Fruit fly (Drosophila melanogaster) whole organism, embryonic: Measurements from ENCODE around the gene Gclc.
A peak's percentile ranks its signal among the peaks of the same experiment; 100 is the strongest.

Experiments used
- Abd-B ChIP-seq: fragments of 200-800 bp; sonication (Bioruptor generic); optimal IDR thresholded peaks from 2 replicates; lab custom pipeline; 2018; ENCODE audit warnings: missing biosample characterization, mild to moderate bottlenecking, missing genetic modification characterization, moderate library complexity
- Asciz ChIP-seq: fragments of 200-800 bp; sonication (Bioruptor generic); optimal IDR thresholded peaks from 2 replicates; lab custom pipeline; 2017; ENCODE audit warnings: missing biosample characterization, mild to moderate bottlenecking, missing genetic modification characterization, missing genetic modification reagents
- B-H2 ChIP-seq: fragments of 200-800 bp; sonication (Bioruptor generic); optimal IDR thresholded peaks from 2 replicates; lab custom pipeline; 2018; ENCODE audit warnings: missing biosample characterization, mild to moderate bottlenecking, missing genetic modification characterization
- CG10267 ChIP-seq: fragments of 200-800 bp; sonication (Bioruptor generic); optimal IDR thresholded peaks from 2 replicates; lab custom pipeline; 2018; ENCODE audit warnings: missing biosample characterization, mild to moderate bottlenecking, missing genetic modification characterization, moderate library complexity
- CG10462 ChIP-seq: fragments of 200-800 bp; sonication (Bioruptor generic); optimal IDR thresholded peaks from 2 replicates; lab custom pipeline; 2016; ENCODE audit warnings: missing biosample characterization, missing genetic modification characterization
- CG10565 ChIP-seq: fragments of 200-800 bp; sonication (Bioruptor generic); optimal IDR thresholded peaks from 3 replicates; lab custom pipeline; 2016; ENCODE audit warnings: missing biosample characterization, mild to moderate bottlenecking, missing genetic modification characterization
- CG10654 ChIP-seq: fragments of 200-800 bp; sonication (Bioruptor generic); optimal IDR thresholded peaks from 2 replicates; lab custom pipeline; 2016; ENCODE audit warnings: missing biosample characterization, missing genetic modification characterization
- CG10979 ChIP-seq: fragments of 200-800 bp; sonication (Bioruptor generic); optimal IDR thresholded peaks from 2 replicates; lab custom pipeline; 2018; ENCODE audit warnings: missing biosample characterization, mild to moderate bottlenecking, missing genetic modification characterization, moderate library complexity
- CG11247 ChIP-seq: fragments of 200-800 bp; sonication (Bioruptor generic); IDR thresholded peaks from 2 replicates; pipeline ENCODE4 v1.3.6; 2022; ENCODE audit warnings: missing biosample characterization, missing genetic modification characterization
- CG12769 ChIP-seq: fragments of 200-800 bp; sonication (Bioruptor generic); optimal IDR thresholded peaks from 2 replicates; lab custom pipeline; 2019; ENCODE audit warnings: missing biosample characterization, mild to moderate bottlenecking, missing genetic modification characterization, moderate library complexity
- CG13287 ChIP-seq: fragments of 200-800 bp; sonication (Bioruptor generic); IDR thresholded peaks from 2 replicates; pipeline ENCODE4 v1.3.6; 2022; ENCODE audit warnings: missing biosample characterization, missing genetic modification characterization; ENCODE audit not compliant: partially characterized antibody
- CG14860 ChIP-seq: fragments of 200-800 bp; sonication (Bioruptor generic); IDR thresholded peaks from 3 replicates; pipeline ENCODE4 v1.3.6; 2022; ENCODE audit warnings: missing biosample characterization, missing genetic modification characterization; ENCODE audit not compliant: partially characterized antibody
- CG1602 ChIP-seq: fragments of 200-800 bp; sonication (Bioruptor generic); optimal IDR thresholded peaks from 3 replicates; lab custom pipeline; 2016; ENCODE audit warnings: missing biosample characterization, missing genetic modification characterization
- CG17385 ChIP-seq: fragments of 200-800 bp; sonication (Bioruptor generic); optimal IDR thresholded peaks from 3 replicates; lab custom pipeline; 2018; ENCODE audit warnings: missing biosample characterization, mild to moderate bottlenecking, missing genetic modification characterization
- CG17912 ChIP-seq: fragments of 200-800 bp; sonication (Bioruptor generic); optimal IDR thresholded peaks from 2 replicates; lab custom pipeline; 2018; ENCODE audit warnings: missing biosample characterization, mild to moderate bottlenecking, missing genetic modification characterization
- CG2875 ChIP-seq: fragments of 200-800 bp; sonication (Bioruptor generic); optimal IDR thresholded peaks from 2 replicates; lab custom pipeline; 2017; ENCODE audit warnings: missing biosample characterization, mild to moderate bottlenecking, missing genetic modification characterization, missing genetic modification reagents
- CG31388 ChIP-seq: fragments of 200-800 bp; sonication (Bioruptor generic); optimal IDR thresholded peaks from 2 replicates; lab custom pipeline; 2016; ENCODE audit warnings: missing biosample characterization, missing genetic modification characterization
- CG33213 ChIP-seq: fragments of 200-800 bp; sonication (Bioruptor generic); optimal IDR thresholded peaks from 3 replicates; lab custom pipeline; 2016; ENCODE audit warnings: missing biosample characterization, missing genetic modification characterization
- CG34224 ChIP-seq: fragments of 200-800 bp; sonication (Bioruptor generic); IDR thresholded peaks from 3 replicates; pipeline ENCODE4 v1.3.6; 2022; ENCODE audit warnings: missing biosample characterization, missing genetic modification characterization; ENCODE audit not compliant: partially characterized antibody
- CG34422 ChIP-seq: fragments of 200-800 bp; sonication (Bioruptor generic); IDR thresholded peaks from 3 replicates; pipeline ENCODE4 v1.3.6; 2022; ENCODE audit warnings: missing biosample characterization, missing genetic modification characterization
- CG4424 ChIP-seq: fragments of 200-800 bp; sonication (Bioruptor generic); optimal IDR thresholded peaks from 3 replicates; lab custom pipeline; 2016; ENCODE audit warnings: missing biosample characterization, missing genetic modification characterization
- CG7745 ChIP-seq: fragments of 200-800 bp; sonication (Bioruptor generic); optimal IDR thresholded peaks from 2 replicates; lab custom pipeline; 2018; ENCODE audit warnings: missing biosample characterization, mild to moderate bottlenecking, missing genetic modification characterization, moderate library complexity
- D19B ChIP-seq: fragments of 200-800 bp; sonication (Bioruptor generic); optimal IDR thresholded peaks from 2 replicates; lab custom pipeline; 2017; ENCODE audit warnings: missing biosample characterization, mild to moderate bottlenecking, missing genetic modification characterization
- Dip2 ChIP-seq: fragments of 200-800 bp; sonication (Bioruptor generic); IDR thresholded peaks from 2 replicates; pipeline ENCODE4 v1.3.6; 2022; ENCODE audit warnings: missing biosample characterization, missing genetic modification characterization
- Drgx ChIP-seq: fragments of 200-800 bp; sonication (Bioruptor generic); IDR thresholded peaks from 2 replicates; pipeline ENCODE4 v1.3.6; 2022; ENCODE audit warnings: missing biosample characterization, missing genetic modification characterization
- Fer3 ChIP-seq: fragments of 200-800 bp; sonication (Bioruptor generic); optimal IDR thresholded peaks from 2 replicates; lab custom pipeline; 2018; ENCODE audit warnings: missing biosample characterization, mild to moderate bottlenecking, missing genetic modification characterization, moderate library complexity
- Mrtf ChIP-seq: fragments of 200-800 bp; sonication (Bioruptor generic); IDR thresholded peaks from 3 replicates; pipeline ENCODE4 v1.3.6; 2022; ENCODE audit warnings: missing biosample characterization, missing genetic modification characterization
- Nf-YC ChIP-seq: fragments of 200-800 bp; optimal IDR thresholded peaks from 3 replicates; lab custom pipeline; 2019; ENCODE audit warnings: missing biosample characterization, mild to moderate bottlenecking, missing genetic modification characterization, moderate library complexity
- aop ChIP-seq: fragments of 200-800 bp; sonication (Bioruptor generic); IDR thresholded peaks from 2 replicates; pipeline ENCODE4 v1.3.6; 2022; ENCODE audit warnings: missing biosample characterization, missing genetic modification characterization
- bsh ChIP-seq, 2 experiments: fragments of 200-800 bp; sonication (Bioruptor generic); optimal IDR thresholded peaks; 2 replicates each; lab custom pipeline; 2017 to 2018; ENCODE audit warnings: mild to moderate bottlenecking in 2 of 2, missing biosample characterization in 2 of 2, missing genetic modification characterization in 2 of 2, moderate library complexity in 1 of 2
- dmrt99B ChIP-seq: fragments of 200-800 bp; sonication (Bioruptor generic); optimal IDR thresholded peaks from 2 replicates; lab custom pipeline; 2018; ENCODE audit warnings: missing biosample characterization, mild to moderate bottlenecking, missing genetic modification characterization, moderate library complexity
- eyg ChIP-seq: fragments of 200-800 bp; sonication (Bioruptor generic); optimal IDR thresholded peaks from 3 replicates; lab custom pipeline; 2016; ENCODE audit warnings: missing biosample characterization, missing genetic modification characterization
- fd3F ChIP-seq: fragments of 200-800 bp; sonication (Bioruptor generic); optimal IDR thresholded peaks from 2 replicates; lab custom pipeline; 2018; ENCODE audit warnings: missing biosample characterization, mild to moderate bottlenecking, missing genetic modification characterization, moderate library complexity
- gce ChIP-seq: fragments of 200-800 bp; sonication (Bioruptor generic); IDR thresholded peaks from 3 replicates; pipeline ENCODE4 v1.3.6; 2022; ENCODE audit warnings: missing biosample characterization, missing genetic modification characterization
- gcm2 ChIP-seq: fragments of 200-800 bp; sonication (Bioruptor generic); optimal IDR thresholded peaks from 2 replicates; lab custom pipeline; 2016; ENCODE audit warnings: missing biosample characterization, missing genetic modification characterization
- mam ChIP-seq: fragments of 200-800 bp; sonication (Bioruptor generic); optimal IDR thresholded peaks from 3 replicates; lab custom pipeline; 2016; ENCODE audit warnings: missing biosample characterization, missing genetic modification characterization
- pb ChIP-seq: fragments of 200-800 bp; sonication (Bioruptor generic); optimal IDR thresholded peaks from 3 replicates; lab custom pipeline; 2016; ENCODE audit warnings: missing biosample characterization, missing genetic modification characterization
- pita ChIP-seq: fragments of 200-800 bp; sonication (Bioruptor generic); optimal IDR thresholded peaks from 2 replicates; lab custom pipeline; 2017; ENCODE audit warnings: missing biosample characterization, mild to moderate bottlenecking, missing genetic modification characterization
- pnt ChIP-seq: fragments of 200-800 bp; sonication (Bioruptor generic); optimal IDR thresholded peaks from 3 replicates; lab custom pipeline; 2016; ENCODE audit warnings: missing biosample characterization, missing genetic modification characterization
- ro ChIP-seq: fragments of 200-800 bp; sonication (Bioruptor generic); IDR thresholded peaks from 2 replicates; pipeline ENCODE4 v1.3.6; 2022; ENCODE audit warnings: missing biosample characterization, missing genetic modification characterization
- so ChIP-seq: fragments of 200-800 bp; sonication (Bioruptor generic); IDR thresholded peaks from 3 replicates; pipeline ENCODE4 v1.3.6; 2022; ENCODE audit warnings: missing biosample characterization, missing genetic modification characterization
- sob ChIP-seq: fragments of 200-800 bp; sonication (Bioruptor generic); IDR thresholded peaks from 2 replicates; pipeline ENCODE4 v1.3.6; 2022; ENCODE audit warnings: missing biosample characterization, missing genetic modification characterization
- sr ChIP-seq: fragments of 200-800 bp; sonication (Bioruptor generic); IDR thresholded peaks from 3 replicates; pipeline ENCODE4 v1.3.6; 2022; ENCODE audit warnings: missing biosample characterization, missing genetic modification characterization
- tll ChIP-seq, 2 experiments: fragments of 200-800 bp in 1 of 2; fragments of >200 bp in 1 of 2; sonication (Bioruptor generic) in 1 of 2; optimal IDR thresholded peaks; 2 replicates each; lab custom pipeline; 2017 to 2019; ENCODE audit warnings: missing biosample characterization in 2 of 2, missing genetic modification characterization in 2 of 2, mild to moderate bottlenecking in 1 of 2, moderate library complexity in 1 of 2
- tna ChIP-seq: fragments of 200-800 bp; sonication (Bioruptor generic); IDR thresholded peaks from 2 replicates; pipeline ENCODE4 v1.3.6; 2022; ENCODE audit warnings: missing biosample characterization, missing genetic modification characterization; ENCODE audit not compliant: partially characterized antibody
- ttk ChIP-seq: fragments of 200-800 bp; sonication (Bioruptor generic); IDR thresholded peaks from 2 replicates; pipeline ENCODE4 v2.1.2; 2022; ENCODE audit warnings: missing biosample characterization, missing genetic modification characterization
- tup ChIP-seq: fragments of 200-800 bp; sonication (Bioruptor generic); optimal IDR thresholded peaks from 2 replicates; lab custom pipeline; 2016; ENCODE audit warnings: missing biosample characterization, mild to moderate bottlenecking, missing genetic modification characterization, moderate library complexity
- vnd ChIP-seq: fragments of 200-800 bp; sonication (Bioruptor generic); IDR thresholded peaks from 3 replicates; pipeline ENCODE4 v1.3.6; 2022; ENCODE audit warnings: missing biosample characterization, missing genetic modification characterization; ENCODE audit not compliant: partially characterized antibody
- yki ChIP-seq: fragments of >200 bp; optimal IDR thresholded peaks from 3 replicates; lab custom pipeline; 2018

The Gclc gene

DNA sequence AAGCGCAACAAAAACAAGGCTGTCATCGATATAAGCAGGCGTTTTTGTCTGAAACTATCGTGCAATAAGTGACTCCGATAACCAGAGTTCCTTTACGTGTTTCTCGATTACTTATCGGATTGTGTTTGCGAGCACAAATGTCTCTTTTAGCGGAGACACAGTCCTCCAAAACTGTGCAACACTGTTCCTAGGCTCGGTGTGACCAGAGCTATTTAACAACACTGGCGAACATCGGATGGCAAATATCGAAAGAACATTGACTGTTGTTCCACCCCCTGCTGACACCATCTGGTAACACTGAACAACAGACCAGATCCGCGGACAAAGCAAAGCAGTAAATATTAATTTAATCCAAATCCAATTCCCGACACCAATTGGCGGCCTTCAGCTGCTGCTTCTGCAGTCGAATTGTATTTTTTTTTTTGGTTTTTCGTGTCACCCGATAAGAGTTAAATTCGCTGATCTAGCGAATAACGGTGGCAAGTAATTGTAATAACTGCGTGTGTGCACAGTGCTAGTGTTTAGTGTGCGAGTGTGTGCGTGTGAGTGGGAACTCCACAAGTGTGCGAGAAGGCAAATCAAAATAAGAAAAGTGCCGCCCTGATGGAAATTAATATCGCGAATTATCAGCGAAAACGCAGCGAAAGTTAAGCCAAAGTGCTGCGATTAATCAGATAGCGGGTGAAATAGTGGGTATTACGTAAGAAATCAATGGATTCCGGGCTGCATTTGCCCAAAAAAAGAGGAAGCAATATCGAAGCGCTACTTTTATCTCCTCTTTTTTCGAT is 54.4 kb downstream of the Gclc start, which contains the start of gene mys (continued):
- TF ChIP-seq Abd-B (no peak), CG34422 (GFP tag; lab: Robert Waterston, UW) (peak; percentile 71; the same call in 2 of the 3 replicates), tll (GFP tag; optimal IDR thresholded peaks at IDR 0.05; lab: Kevin White, UChicago) (no peak), yki (lab: Kevin White, UChicago) (no peak), fd3F (GFP tag; lab: Kevin White, UChicago) (peak; percentile 21), B-H2 (GFP tag; lab: Kevin White, UChicago) (peak; percentile 67), Nf-YC (tag; lab: Kevin White, UChicago) (peak; percentile 44), CG4424 (no peak), CG7745 (tag; lab: Kevin White, UChicago) (no peak), Fer3 (tag; lab: Kevin White, UChicago) (peak; percentile 55), tna (peak; percentile 90), CG2875 (peak; percentile 10), pnt (GFP tag; lab: Kevin White, UChicago) (peak; percentile 69), CG33213 (GFP tag; lab: Kevin White, UChicago) (peak; percentile 92), bsh (GFP tag; optimal IDR thresholded peaks at IDR 0.05; lab: Kevin White, UChicago) (peak; percentile 34 to 52), CG17385 (GFP tag; lab: Kevin White, UChicago) (peak; percentile 4), CG34224 (GFP tag; lab: Robert Waterston, UW) (peak; percentile 95), gcm2 (GFP tag; lab: Kevin White, UChicago) (peak; percentile 17), mam (peak; percentile 86), Dip2 (GFP tag; lab: Robert Waterston, UW) (no peak), CG17912 (GFP tag; lab: Kevin White, UChicago) (peak; percentile 58), Asciz (GFP tag; lab: Kevin White, UChicago) (no peak), CG10565 (GFP tag; lab: Kevin White, UChicago) (no peak), dmrt99B (tag; lab: Kevin White, UChicago) (no peak), ro (GFP tag; lab: Robert Waterston, UW) (no peak), sr (GFP tag; lab: Robert Waterston, UW) (no peak), aop (no peak), pb (peak; percentile 15), pita (GFP tag; lab: Kevin White, UChicago) (peak; percentile 90), tup (GFP tag; lab: Kevin White, UChicago) (no peak), D19B (GFP tag; lab: Kevin White, UChicago) (no peak), CG13287 (GFP tag; lab: Robert Waterston, UW) (peak; percentile 97), CG10979 (tag; lab: Kevin White, UChicago) (no peak), CG11247 (peak; percentile 73), CG10267 (tag; lab: Kevin White, UChicago) (peak; percentile 99), vnd (GFP tag; lab: Robert Waterston, UW) (peak; percentile 84), CG31388 (GFP tag; lab: Kevin White, UChicago) (no peak), CG1602 (GFP tag; lab: Kevin White, UChicago) (peak; percentile 48), Mrtf (peak; percentile 53; the same call in 1 of the 3 replicates), so (GFP tag; lab: Robert Waterston, UW) (no peak), CG12769 (tag; lab: Kevin White, UChicago) (peak; percentile 76), sob (GFP tag; lab: Robert Waterston, UW) (peak; percentile 83), Drgx (GFP tag; lab: Robert Waterston, UW) (peak; percentile 13; the same call in 1 of the 2 replicates), CG10462 (GFP tag; lab: Kevin White, UChicago) (peak; percentile 1), eyg (GFP tag; lab: Kevin White, UChicago) (peak; percentile 71), CG10654 (GFP tag; lab: Kevin White, UChicago) (peak; percentile 63), CG14860 (GFP tag; lab: Robert Waterston, UW) (peak; percentile 85), ttk (peak; percentile 36; the same call in 1 of the 2 replicates), gce (GFP tag; lab: Robert Waterston, UW) (no peak)
